Worm (Caenorhabditis elegans): Measurements from ENCODE around the gene ndab-2.
A peak's percentile ranks its signal among the peaks of the same experiment; 100 is the strongest.

The ndab-2 gene

DNA sequence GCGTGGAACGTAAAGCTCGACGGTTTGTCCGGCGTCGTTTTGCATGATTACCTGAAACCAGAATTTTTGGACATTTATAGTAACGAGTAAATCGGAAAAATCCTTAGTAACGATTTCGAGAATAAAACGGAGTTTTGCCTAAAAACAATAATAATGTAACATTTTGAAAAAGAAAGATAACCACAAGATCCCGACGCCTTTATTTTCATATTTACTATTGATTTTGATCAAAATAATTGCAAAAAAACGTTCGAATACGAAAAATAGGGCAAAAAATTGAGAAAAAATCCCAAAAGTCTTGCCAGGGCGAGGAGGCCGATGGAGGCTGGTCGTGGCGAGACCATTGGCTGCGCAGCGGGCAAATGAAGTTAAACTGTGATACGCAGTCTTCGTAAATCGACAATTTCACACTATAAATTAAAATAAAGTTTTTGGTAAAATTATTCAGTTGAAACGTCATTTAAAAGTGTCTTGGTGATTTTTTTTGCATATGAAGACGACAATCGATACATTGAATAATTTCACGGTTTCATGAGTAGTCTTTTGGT, 9.1 kb downstream of the ndab-2 start, which contains the start of gene rps-21 (continued):
- TF ChIP-seq mdt-29 (GFP tag; IDR thresholded peaks at IDR 0.05) (no peak), unc-130 (GFP tag; optimal IDR thresholded peaks at IDR 0.05) (peak; percentile 38), T26A8.4 (GFP tag; IDR thresholded peaks at IDR 0.05) (peak; percentile 43; the same call in 1 of the 2 replicates), daf-19 (GFP tag; conservative IDR thresholded peaks at IDR 0.05) (no peak), nhr-25 (tag; optimal IDR thresholded peaks at IDR 0.05; ENCODE audit: borderline replicate concordance, insufficient read depth) (peak; percentile 49), Y75B8A.6 (GFP tag; IDR thresholded peaks at IDR 0.05) (no peak), madf-9 (GFP tag; conservative IDR thresholded peaks at IDR 0.05) (no peak), lin-15B (tag; optimal IDR thresholded peaks at IDR 0.05) (no peak), D1046.2 (GFP tag; IDR thresholded peaks at IDR 0.05) (no peak), daf-12 (tag; optimal IDR thresholded peaks at IDR 0.05) (no peak), nhr-102 (tag; optimal IDR thresholded peaks at IDR 0.05) (peak; percentile 15), nhr-76 (tag; optimal IDR thresholded peaks at IDR 0.05) (no peak), rbr-2 (tag; optimal IDR thresholded peaks at IDR 0.05) (peak; percentile 67), tra-1 (GFP tag; IDR thresholded peaks at IDR 0.05) (0 out of 2 replicates have a peak, but pooled peaks have one; percentile 30), lim-7 (GFP tag; IDR thresholded peaks at IDR 0.05) (no peak), skn-1 (tag; optimal IDR thresholded peaks at IDR 0.05) (no peak), unc-62 (GFP tag; optimal IDR thresholded peaks at IDR 0.05 in 1 of 2) (peak in 1 of 2 experiments; percentile 77), unc-62 (tag; optimal IDR thresholded peaks at IDR 0.05) (no peak), dmd-9 (GFP tag; IDR thresholded peaks at IDR 0.05) (no peak), egl-43 (GFP tag; IDR thresholded peaks at IDR 0.05) (no peak), ctbp-1 (GFP tag; IDR thresholded peaks at IDR 0.05) (no peak), spr-3 (GFP tag; optimal IDR thresholded peaks at IDR 0.05) (no peak), ceh-32 (tag; optimal IDR thresholded peaks at IDR 0.05; ENCODE audit: poor library complexity) (no peak), aha-1 (tag) (no peak), ceh-44 (GFP tag; IDR thresholded peaks at IDR 0.05) (no peak), zfp-3 (GFP tag; conservative IDR thresholded peaks at IDR 0.05) (no peak), dmd-6 (GFP tag; IDR thresholded peaks at IDR 0.05) (peak; percentile 53; the same call in 1 of the 2 replicates), daf-8 (GFP tag; IDR thresholded peaks at IDR 0.05) (no peak), zip-2 (tag; optimal IDR thresholded peaks at IDR 0.05) (no peak), spr-1 (tag; optimal IDR thresholded peaks at IDR 0.05) (no peak), cey-2 (tag; optimal IDR thresholded peaks at IDR 0.05; ENCODE audit: borderline replicate concordance, insufficient read depth) (no peak), nhr-77 (tag; optimal IDR thresholded peaks at IDR 0.05) (peak; percentile 64), arid-1 (GFP tag; conservative IDR thresholded peaks at IDR 0.05) (0 out of 2 replicates have a peak, but pooled peaks have one; percentile 23), pha-4 (GFP tag; IDR thresholded peaks at IDR 0.05) (no peak), pha-4 (tag; optimal IDR thresholded peaks at IDR 0.05) (no peak), lsy-2 (tag; optimal IDR thresholded peaks at IDR 0.05) (peak; percentile 9 to 92), F26F4.8 (GFP tag; conservative IDR thresholded peaks at IDR 0.05) (no peak), nhr-6 (tag; optimal IDR thresholded peaks at IDR 0.05) (peak; percentile 77), R02D3.7 (tag; optimal IDR thresholded peaks at IDR 0.05) (peak; percentile 84), mxl-2 (GFP tag; conservative IDR thresholded peaks at IDR 0.05) (no peak), zag-1 (tag; optimal IDR thresholded peaks at IDR 0.05) (no peak), ces-1 (GFP tag; optimal IDR thresholded peaks at IDR 0.05) (peak; percentile 67), php-3 (GFP tag; IDR thresholded peaks at IDR 0.05) (no peak), zfp-2 (tag; optimal IDR thresholded peaks at IDR 0.05) (peak; percentile 94), mdl-1 (tag; optimal IDR thresholded peaks at IDR 0.05) (peak; percentile 4 to 28), unc-39 (tag; optimal IDR thresholded peaks at IDR 0.05) (no peak), madf-5 (GFP tag; IDR thresholded peaks at IDR 0.05) (no peak), lin-38 (GFP tag; IDR thresholded peaks at IDR 0.05) (peak; percentile 74), lin-13 (GFP tag; optimal IDR thresholded peaks at IDR 0.05) (peak; percentile 58), fos-1 (tag; optimal IDR thresholded peaks at IDR 0.05) (no peak), gei-8 (GFP tag; optimal IDR thresholded peaks at IDR 0.05) (no peak)

Measured in whole organism, L4 larva.